Worm (Caenorhabditis elegans): ENCODE measurements around the gene srj-6.

DNA sequence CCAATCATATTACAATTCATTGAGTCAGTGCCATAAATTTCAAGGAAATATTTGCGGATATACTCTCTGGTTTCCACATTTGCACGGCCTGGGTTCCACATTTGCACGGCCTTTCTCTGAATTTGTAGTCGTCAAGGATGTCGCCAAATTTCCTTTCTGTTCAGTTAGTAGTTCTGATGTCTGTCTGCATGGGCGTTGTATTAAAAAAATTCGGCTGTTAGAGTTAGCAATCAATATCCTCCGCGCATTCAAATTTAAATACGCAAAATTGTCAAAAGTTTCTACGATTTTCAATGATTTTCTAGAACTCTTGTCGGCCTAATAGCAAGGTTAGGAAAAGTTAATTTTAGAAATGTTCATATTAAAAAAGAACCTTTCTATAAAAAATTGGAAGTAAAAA lies 41.6 kb upstream of the srj-6 start, which contains the start of gene srj-52:
- TF ChIP-seq snpc-4 (GFP tag; optimal IDR thresholded peaks at IDR 0.05) (no peak), snpc-4 (tag; optimal IDR thresholded peaks at IDR 0.05) (no peak), Y53F4B.3 (GFP tag; IDR thresholded peaks at IDR 0.05) (no peak), sptf-2 (GFP tag; optimal IDR thresholded peaks at IDR 0.05) (no peak), somi-1 (GFP tag; optimal IDR thresholded peaks at IDR 0.05) (no peak), F23B12.7 (tag; optimal IDR thresholded peaks at IDR 0.05; ENCODE audit: insufficient read depth) (no peak), zim-3 (tag; optimal IDR thresholded peaks at IDR 0.05) (no peak), hrde-1 (tag; optimal IDR thresholded peaks at IDR 0.05; ENCODE audit: borderline replicate concordance) (no peak), dpff-1 (tag; optimal IDR thresholded peaks at IDR 0.05) (no peak), bed-2 (GFP tag; IDR thresholded peaks at IDR 0.05) (no peak)
